Worm (Caenorhabditis elegans) whole organism, L3 larva: Measurements from ENCODE around the gene F48E3.6.

ENCODE experiments used
- R02D3.7 ChIP-seq: fragments of 150-350 bp; optimal IDR thresholded peaks from 2 replicates; lab custom pipeline; 2014; ENCODE audit warnings: missing biosample characterization, missing genetic modification characterization
- ZK546.5 ChIP-seq: sonication (generic microtip); optimal IDR thresholded peaks from 2 replicates; lab custom pipeline; 2017; ENCODE audit warnings: missing biosample characterization, missing genetic modification characterization
- aly-2 ChIP-seq: fragments of 150-350 bp; optimal IDR thresholded peaks from 2 replicates; lab custom pipeline; 2014; ENCODE audit warnings: missing biosample characterization, missing genetic modification characterization
- ama-1 ChIP-seq: fragments of 150-350 bp; optimal IDR thresholded peaks from 2 replicates; lab custom pipeline; 2018
- ceh-16 ChIP-seq: sonication (generic microtip); optimal IDR thresholded peaks from 2 replicates; lab custom pipeline; 2017; ENCODE audit warnings: missing biosample characterization, missing genetic modification characterization
- ceh-28 ChIP-seq: fragments of 150-350 bp; optimal IDR thresholded peaks from 2 replicates; lab custom pipeline; 2014; ENCODE audit warnings: missing biosample characterization, missing genetic modification reagents, missing genetic modification characterization
- ceh-82 ChIP-seq: fragments of 150-350 bp; optimal IDR thresholded peaks from 2 replicates; lab custom pipeline; 2014; ENCODE audit warnings: missing biosample characterization, missing genetic modification characterization
- ceh-9 ChIP-seq: sonication (generic microtip); optimal IDR thresholded peaks from 2 replicates; lab custom pipeline; 2018; ENCODE audit warnings: missing biosample characterization, missing genetic modification characterization
- daf-12 ChIP-seq: fragments of 150-350 bp; optimal IDR thresholded peaks from 2 replicates; lab custom pipeline; 2014; ENCODE audit warnings: missing biosample characterization, missing genetic modification reagents, missing genetic modification characterization
- egl-27 ChIP-seq: sonication (generic microtip); optimal IDR thresholded peaks from 4 replicates; lab custom pipeline; 2017; ENCODE audit warnings: missing biosample characterization, missing genetic modification reagents, missing genetic modification characterization
- egl-5 ChIP-seq: fragments of 150-350 bp; optimal IDR thresholded peaks from 2 replicates; lab custom pipeline; 2017; ENCODE audit warnings: missing biosample characterization, missing genetic modification reagents, missing genetic modification characterization, inconsistent platforms
- elt-1 ChIP-seq: fragments of 150-350 bp; optimal IDR thresholded peaks from 2 replicates; lab custom pipeline; 2014; ENCODE audit warnings: missing biosample characterization, missing genetic modification characterization
- elt-2 ChIP-seq: sonication (generic microtip); optimal IDR thresholded peaks from 2 replicates; lab custom pipeline; 2016; ENCODE audit warnings: missing genetic modification reagents, mild to moderate bottlenecking, missing genetic modification characterization, missing compliant biosample characterization
- elt-3 ChIP-seq, 3 experiments: fragments of 150-350 bp in 1 of 3; sonication (generic microtip) in 2 of 3; optimal IDR thresholded peaks; 2 replicates in 2 of 3; 4 replicates in 1 of 3; lab custom pipeline; 2014 to 2017; ENCODE audit warnings: missing biosample characterization in 3 of 3, missing genetic modification characterization in 3 of 3
- eor-1 ChIP-seq, 2 experiments: fragments of 150-350 bp; optimal IDR thresholded peaks; 2 replicates each; lab custom pipeline; 2014 to 2018; ENCODE audit warnings: missing biosample characterization in 2 of 2, missing genetic modification characterization in 2 of 2
- fkh-10 ChIP-seq: sonication (generic microtip); optimal IDR thresholded peaks from 2 replicates; lab custom pipeline; 2017; ENCODE audit warnings: missing biosample characterization, missing genetic modification reagents, missing genetic modification characterization
- fkh-2 ChIP-seq: fragments of 150-350 bp; optimal IDR thresholded peaks from 2 replicates; lab custom pipeline; 2014; ENCODE audit warnings: missing biosample characterization, missing genetic modification reagents, missing genetic modification characterization
- fos-1 ChIP-seq: fragments of 150-350 bp; optimal IDR thresholded peaks from 2 replicates; lab custom pipeline; 2014; ENCODE audit warnings: missing biosample characterization, missing genetic modification characterization
- hmg-11 ChIP-seq: sonication (generic microtip); optimal IDR thresholded peaks from 2 replicates; lab custom pipeline; 2016; ENCODE audit warnings: missing genetic modification characterization, missing compliant biosample characterization
- jun-1 ChIP-seq: fragments of 150-350 bp; optimal IDR thresholded peaks from 2 replicates; lab custom pipeline; 2014; ENCODE audit warnings: missing biosample characterization, missing genetic modification reagents, missing genetic modification characterization
- lin-15B ChIP-seq: fragments of 150-350 bp; optimal IDR thresholded peaks from 2 replicates; lab custom pipeline; 2014; ENCODE audit warnings: missing biosample characterization, missing genetic modification characterization
- lin-39 ChIP-seq: fragments of 150-350 bp; optimal IDR thresholded peaks from 2 replicates; lab custom pipeline; 2018; ENCODE audit warnings: missing biosample characterization, missing genetic modification reagents, missing genetic modification characterization
- lsy-12 ChIP-seq: sonication (generic microtip); optimal IDR thresholded peaks from 2 replicates; lab custom pipeline; 2016; ENCODE audit warnings: mild to moderate bottlenecking, missing genetic modification characterization, missing compliant biosample characterization
- mdl-1 ChIP-seq: fragments of 150-350 bp; optimal IDR thresholded peaks from 2 replicates; lab custom pipeline; 2014; ENCODE audit warnings: missing biosample characterization, missing genetic modification characterization
- mml-1 ChIP-seq: fragments of 150-350 bp; sonication (generic microtip); optimal IDR thresholded peaks from 3 replicates; lab custom pipeline; 2014; ENCODE audit warnings: missing biosample characterization, missing genetic modification characterization
- nfya-1 ChIP-seq: sonication (generic microtip); optimal IDR thresholded peaks from 2 replicates; lab custom pipeline; 2017; ENCODE audit warnings: missing genetic modification characterization, mild to moderate bottlenecking, missing compliant biosample characterization, antibody characterized with exemption, moderate library complexity; ENCODE audit not compliant: insufficient read depth
- nhr-11 ChIP-seq: fragments of 150-350 bp; optimal IDR thresholded peaks from 2 replicates; lab custom pipeline; 2014; ENCODE audit warnings: missing biosample characterization, missing genetic modification characterization
- nhr-12 ChIP-seq: fragments of 150-350 bp; optimal IDR thresholded peaks from 2 replicates; lab custom pipeline; 2014; ENCODE audit warnings: missing biosample characterization, missing genetic modification characterization
- nhr-23 ChIP-seq: fragments of 150-350 bp; optimal IDR thresholded peaks from 2 replicates; lab custom pipeline; 2014; ENCODE audit warnings: missing biosample characterization, missing genetic modification reagents, missing genetic modification characterization
- nhr-237 ChIP-seq: fragments of 150-350 bp; optimal IDR thresholded peaks from 2 replicates; lab custom pipeline; 2014; ENCODE audit warnings: missing biosample characterization, missing genetic modification characterization
- nhr-25 ChIP-seq: sonication (generic microtip); optimal IDR thresholded peaks from 2 replicates; lab custom pipeline; 2017; ENCODE audit warnings: missing biosample characterization, missing genetic modification characterization
- nhr-28 ChIP-seq: fragments of 150-350 bp; optimal IDR thresholded peaks from 2 replicates; lab custom pipeline; 2014; ENCODE audit warnings: missing biosample characterization, missing genetic modification characterization
- nhr-43 ChIP-seq: sonication (generic microtip); optimal IDR thresholded peaks from 2 replicates; lab custom pipeline; 2016; ENCODE audit warnings: mild to moderate bottlenecking, missing genetic modification characterization, missing compliant biosample characterization; ENCODE audit not compliant: poor library complexity, severe bottlenecking
- nhr-67 ChIP-seq: fragments of 150-350 bp; optimal IDR thresholded peaks from 2 replicates; lab custom pipeline; 2014; ENCODE audit warnings: missing biosample characterization, missing genetic modification characterization
- nhr-76 ChIP-seq: fragments of 150-350 bp; sonication (generic microtip); optimal IDR thresholded peaks from 5 replicates; lab custom pipeline; 2014; ENCODE audit warnings: missing biosample characterization, missing genetic modification characterization
- nhr-77 ChIP-seq: fragments of 150-350 bp; optimal IDR thresholded peaks from 2 replicates; lab custom pipeline; 2014; ENCODE audit warnings: missing biosample characterization, missing genetic modification characterization
- pha-4 ChIP-seq: fragments of 150-350 bp; optimal IDR thresholded peaks from 2 replicates; lab custom pipeline; 2014; ENCODE audit warnings: missing biosample characterization, missing genetic modification reagents, missing genetic modification characterization
- pqm-1 ChIP-seq: fragments of 150-350 bp; optimal IDR thresholded peaks from 2 replicates; lab custom pipeline; 2017; ENCODE audit warnings: missing biosample characterization, missing genetic modification characterization, inconsistent platforms
- sea-2 ChIP-seq: fragments of 150-350 bp; sonication (generic microtip); optimal IDR thresholded peaks from 4 replicates; lab custom pipeline; 2014; ENCODE audit warnings: missing biosample characterization, missing genetic modification reagents, missing genetic modification characterization
- skn-1 ChIP-seq: fragments of 150-350 bp; optimal IDR thresholded peaks from 2 replicates; lab custom pipeline; 2014; ENCODE audit warnings: missing biosample characterization, missing genetic modification characterization
- snpc-4 ChIP-seq: fragments of 150-350 bp; optimal IDR thresholded peaks from 2 replicates; lab custom pipeline; 2014; ENCODE audit warnings: missing biosample characterization, missing genetic modification characterization
- tbx-2 ChIP-seq: sonication (generic microtip); optimal IDR thresholded peaks from 2 replicates; lab custom pipeline; 2016; ENCODE audit warnings: mild to moderate bottlenecking, missing genetic modification characterization, missing compliant biosample characterization
- unc-39 ChIP-seq: sonication (generic microtip); optimal IDR thresholded peaks from 4 replicates; lab custom pipeline; 2017; ENCODE audit warnings: missing biosample characterization, missing genetic modification characterization
- unc-62 ChIP-seq: fragments of 150-350 bp; sonication (generic microtip); optimal IDR thresholded peaks from 4 replicates; lab custom pipeline; 2014; ENCODE audit warnings: missing biosample characterization, missing genetic modification reagents, missing genetic modification characterization
- zag-1 ChIP-seq: fragments of 150-350 bp; optimal IDR thresholded peaks from 2 replicates; lab custom pipeline; 2014; ENCODE audit warnings: missing biosample characterization, missing genetic modification characterization
- ztf-11 ChIP-seq: fragments of 150-350 bp; optimal IDR thresholded peaks from 2 replicates; lab custom pipeline; 2014; ENCODE audit warnings: missing biosample characterization, missing genetic modification characterization
- ztf-4 ChIP-seq: fragments of 150-350 bp; optimal IDR thresholded peaks from 2 replicates; lab custom pipeline; 2014; ENCODE audit warnings: missing biosample characterization, missing genetic modification characterization

Gene F48E3.6

DNA sequence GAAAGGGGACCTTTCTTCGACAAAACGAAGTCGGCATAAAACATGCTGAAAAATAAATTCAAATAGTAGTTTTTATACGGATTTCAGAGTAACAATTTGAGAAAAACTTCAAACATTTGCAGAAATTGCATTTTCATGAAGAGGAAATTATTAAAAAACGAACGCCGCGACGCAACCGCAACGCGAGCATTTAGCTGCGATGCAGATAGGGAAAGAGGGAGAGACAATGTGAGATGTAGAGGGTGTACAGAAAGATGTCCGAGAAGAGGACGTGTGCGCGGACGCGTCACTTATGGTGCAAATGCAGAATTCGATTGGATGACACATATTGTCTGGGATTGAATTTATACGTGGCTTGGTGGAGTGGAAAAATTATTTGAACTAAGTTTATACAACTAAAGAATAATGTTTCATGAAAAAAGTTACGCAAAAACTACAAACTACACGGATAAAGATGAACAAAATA lies 27.7 kb downstream of the F48E3.6 start, which contains the start of gene coh-1:
coh-1 (minus strand) TSS at position 51 of the 466 bp plus-strand sequence.
- TF ChIP-seq snpc-4 (tag; lab: Kevin White, UChicago) (peak; percentile 37), nfya-1 (tag; lab: Kevin White, UChicago) (peak; percentile 77), ZK546.5 (tag; lab: Kevin White, UChicago) (no peak), daf-12 (tag; lab: Kevin White, UChicago) (no peak), elt-1 (no peak), lin-39 (tag; lab: Kevin White, UChicago) (peak; percentile 78), unc-39 (tag; lab: Kevin White, UChicago) (no peak), nhr-25 (tag; lab: Kevin White, UChicago) (peak; percentile 68), tbx-2 (tag; lab: Kevin White, UChicago) (no peak), nhr-43 (tag; lab: Kevin White, UChicago) (peak; percentile 33), nhr-237 (tag; lab: Kevin White, UChicago) (no peak), nhr-76 (tag; lab: Kevin White, UChicago) (no peak), pqm-1 (no peak), nhr-77 (tag; lab: Kevin White, UChicago) (no peak), nhr-67 (tag; lab: Kevin White, UChicago) (no peak), ceh-82 (tag; lab: Kevin White, UChicago) (no peak), nhr-11 (tag; lab: Kevin White, UChicago) (no peak), zag-1 (tag; lab: Kevin White, UChicago) (no peak), ztf-11 (no peak), egl-5 (peak; percentile 31), fkh-2 (tag; lab: Kevin White, UChicago) (no peak), eor-1 (tag; optimal IDR thresholded peaks at IDR 0.05; lab: Kevin White, UChicago) (no peak), pha-4 (peak; percentile 63), fkh-10 (GFP tag; lab: Kevin White, UChicago) (no peak), lin-15B (peak; percentile 45), elt-2 (tag; lab: Kevin White, UChicago) (peak; percentile 23), R02D3.7 (no peak), ceh-9 (no peak), lsy-12 (tag; lab: Kevin White, UChicago) (no peak), egl-27 (no peak), ztf-4 (tag; lab: Kevin White, UChicago) (no peak), mdl-1 (tag; lab: Kevin White, UChicago) (no peak), ceh-16 (tag; lab: Kevin White, UChicago) (no peak), nhr-23 (peak; percentile 77), nhr-28 (tag; lab: Kevin White, UChicago) (no peak), aly-2 (tag; lab: Kevin White, UChicago) (no peak), jun-1 (peak; percentile 38), fos-1 (tag; lab: Kevin White, UChicago) (no peak), ama-1 (lab: Kevin White, UChicago) (no peak), ceh-28 (peak; percentile 8), elt-3 (tag; optimal IDR thresholded peaks at IDR 0.05; lab: Kevin White, UChicago) (no peak), mml-1 (no peak), hmg-11 (tag; lab: Kevin White, UChicago) (peak; percentile 87), sea-2 (no peak), nhr-12 (tag; lab: Kevin White, UChicago) (no peak), skn-1 (peak; percentile 1), unc-62 (GFP tag; lab: Kevin White, UChicago) (no peak)
